Fruit fly (Drosophila melanogaster) whole organism, pupa: Measurements from ENCODE around the gene TyrRS.
A peak's percentile ranks its signal among the peaks of the same experiment; 100 is the strongest.

Experiments
- CG12605 ChIP-seq: fragments of 200-800 bp; sonication (Bioruptor generic); IDR thresholded peaks from 2 replicates; pipeline ENCODE4 v1.3.6; 2022; ENCODE audit warnings: missing biosample characterization, missing genetic modification characterization
- CG13204 ChIP-seq: fragments of 200-800 bp; sonication (Bioruptor generic); optimal IDR thresholded peaks from 2 replicates; lab custom pipeline; 2018; ENCODE audit warnings: missing biosample characterization, mild to moderate bottlenecking, missing genetic modification characterization, moderate library complexity
- CG14655 ChIP-seq: fragments of 200-800 bp; sonication (Bioruptor generic); optimal IDR thresholded peaks from 3 replicates; lab custom pipeline; 2017; ENCODE audit warnings: mild to moderate bottlenecking, missing biosample characterization, missing genetic modification reagents, missing genetic modification characterization
- CG15710 ChIP-seq: fragments of 200-800 bp; sonication (Bioruptor generic); optimal IDR thresholded peaks from 2 replicates; lab custom pipeline; 2018; ENCODE audit warnings: missing biosample characterization, mild to moderate bottlenecking, missing genetic modification characterization, moderate library complexity
- CG17806 ChIP-seq: fragments of 200-800 bp; sonication (Bioruptor generic); optimal IDR thresholded peaks from 2 replicates; lab custom pipeline; 2018; ENCODE audit warnings: missing biosample characterization, mild to moderate bottlenecking, missing genetic modification characterization, moderate library complexity
- CG8159 ChIP-seq: fragments of 200-800 bp; sonication (Bioruptor generic); optimal IDR thresholded peaks from 3 replicates; lab custom pipeline; 2018; ENCODE audit warnings: missing biosample characterization, mild to moderate bottlenecking, missing genetic modification characterization, moderate library complexity
- CG8301 ChIP-seq: fragments of 200-800 bp; sonication (Bioruptor generic); optimal IDR thresholded peaks from 2 replicates; lab custom pipeline; 2018; ENCODE audit warnings: missing biosample characterization, mild to moderate bottlenecking, missing genetic modification characterization
- CG9948 ChIP-seq: fragments of 200-800 bp; sonication (Bioruptor generic); optimal IDR thresholded peaks from 2 replicates; lab custom pipeline; 2018; ENCODE audit warnings: missing biosample characterization, mild to moderate bottlenecking, missing genetic modification characterization, moderate library complexity
- EcR ChIP-seq: fragments of 200-800 bp; sonication (Bioruptor generic); optimal IDR thresholded peaks from 3 replicates; lab custom pipeline; 2019; ENCODE audit warnings: missing biosample characterization, missing genetic modification characterization, mild to moderate bottlenecking, moderate library complexity, missing genetic modification reagents
- Ets98B ChIP-seq: fragments of 200-800 bp; sonication (Bioruptor generic); IDR thresholded peaks from 2 replicates; pipeline ENCODE4 v1.3.6; 2022; ENCODE audit warnings: missing biosample characterization, missing genetic modification characterization
- Pif1B ChIP-seq: fragments of 200-800 bp; sonication (Bioruptor generic); optimal IDR thresholded peaks from 3 replicates; lab custom pipeline; 2016; ENCODE audit warnings: missing biosample characterization, missing genetic modification characterization
- Snoo ChIP-seq: fragments of 200-800 bp; sonication (Bioruptor generic); optimal IDR thresholded peaks from 3 replicates; lab custom pipeline; 2017; ENCODE audit warnings: missing biosample characterization, mild to moderate bottlenecking, missing genetic modification characterization, inconsistent platforms
- rn ChIP-seq: fragments of 200-800 bp; sonication (Bioruptor generic); IDR thresholded peaks from 2 replicates; pipeline ENCODE4 v1.3.6; 2022; ENCODE audit warnings: missing biosample characterization, missing genetic modification characterization

dm6 chr3L:16392874-16393273 lies 26.2 kb downstream of the TyrRS start:
- TF ChIP-seq Snoo (tag; lab: Kevin White, UChicago) (no peak), CG8301 (tag; lab: Kevin White, UChicago) (no peak), CG14655 (GFP tag; lab: Kevin White, UChicago) (peak; percentile 55), EcR (no peak), CG8159 (tag; lab: Kevin White, UChicago) (peak; percentile 9), rn (GFP tag; lab: Robert Waterston, UW) (no peak), CG9948 (tag; lab: Kevin White, UChicago) (peak; percentile 34), Ets98B (GFP tag; lab: Robert Waterston, UW) (no peak), CG15710 (peak; percentile 9), Pif1B (GFP tag; lab: Kevin White, UChicago) (no peak), CG12605 (no peak), CG13204 (GFP tag; lab: Kevin White, UChicago) (no peak), CG17806 (tag; lab: Kevin White, UChicago) (peak; percentile 6)
